Fruit fly (Drosophila melanogaster) whole organism, prepupa: ENCODE data around the gene CG15330.

ENCODE experiments used
- Blimp-1 ChIP-seq: fragments of 200-800 bp; sonication (Bioruptor generic); optimal IDR thresholded peaks from 3 replicates; lab custom pipeline; 2017; ENCODE audit warnings: missing biosample characterization, missing genetic modification characterization, mild to moderate bottlenecking, moderate library complexity, missing genetic modification reagents
- CG10669 ChIP-seq: fragments of 200-800 bp; sonication (Bioruptor generic); optimal IDR thresholded peaks from 3 replicates; lab custom pipeline; 2018; ENCODE audit warnings: missing biosample characterization, mild to moderate bottlenecking, missing genetic modification characterization, moderate library complexity
- CG11902 ChIP-seq: fragments of 200-800 bp; sonication (Bioruptor generic); optimal IDR thresholded peaks from 3 replicates; lab custom pipeline; 2016; ENCODE audit warnings: missing biosample characterization, missing genetic modification characterization
- CG15336 ChIP-seq: fragments of 200-800 bp; sonication (Bioruptor generic); IDR thresholded peaks from 2 replicates; pipeline ENCODE4 v1.3.6; 2022; ENCODE audit warnings: missing biosample characterization, missing genetic modification characterization
- CG16779 ChIP-seq: fragments of 200-800 bp; sonication (Bioruptor generic); optimal IDR thresholded peaks from 3 replicates; lab custom pipeline; 2017; ENCODE audit warnings: missing biosample characterization, mild to moderate bottlenecking, missing genetic modification characterization
- CG3032 ChIP-seq: fragments of 200-800 bp; optimal IDR thresholded peaks from 2 replicates; lab custom pipeline; 2019; ENCODE audit warnings: missing biosample characterization, mild to moderate bottlenecking, missing genetic modification characterization, moderate library complexity
- CG32006 ChIP-seq: fragments of 200-800 bp; sonication (Bioruptor generic); optimal IDR thresholded peaks from 3 replicates; lab custom pipeline; 2017; ENCODE audit warnings: missing biosample characterization, mild to moderate bottlenecking, missing genetic modification characterization
- CG6276 ChIP-seq: fragments of 200-800 bp; sonication (Bioruptor generic); optimal IDR thresholded peaks from 2 replicates; lab custom pipeline; 2017; ENCODE audit warnings: missing biosample characterization, mild to moderate bottlenecking, missing genetic modification characterization
- CG6792 ChIP-seq: fragments of 200-800 bp; sonication (Bioruptor generic); optimal IDR thresholded peaks from 3 replicates; lab custom pipeline; 2016; ENCODE audit warnings: missing biosample characterization, missing genetic modification characterization
- CG6854 ChIP-seq: fragments of 200-800 bp; sonication (Bioruptor generic); optimal IDR thresholded peaks from 2 replicates; lab custom pipeline; 2017; ENCODE audit warnings: missing biosample characterization, mild to moderate bottlenecking, missing genetic modification characterization
- CG7368 ChIP-seq: fragments of 200-800 bp; sonication (Bioruptor generic); optimal IDR thresholded peaks from 3 replicates; lab custom pipeline; 2016; ENCODE audit warnings: missing biosample characterization, missing genetic modification characterization
- CG8119 ChIP-seq: fragments of 200-800 bp; sonication (Bioruptor generic); IDR thresholded peaks from 3 replicates; pipeline ENCODE4 v1.3.6; 2022; ENCODE audit warnings: missing biosample characterization, missing genetic modification characterization
- CG8319 ChIP-seq: fragments of 200-800 bp; sonication (Bioruptor generic); optimal IDR thresholded peaks from 3 replicates; lab custom pipeline; 2016; ENCODE audit warnings: missing biosample characterization, missing genetic modification characterization
- CG8632 ChIP-seq: fragments of 200-800 bp; sonication (Bioruptor generic); optimal IDR thresholded peaks from 3 replicates; lab custom pipeline; 2016; ENCODE audit warnings: missing biosample characterization, missing genetic modification characterization
- CG9139 ChIP-seq: fragments of 200-800 bp; sonication (Bioruptor generic); optimal IDR thresholded peaks from 3 replicates; lab custom pipeline; 2017; ENCODE audit warnings: missing biosample characterization, mild to moderate bottlenecking, missing genetic modification characterization
- Eip78C ChIP-seq: fragments of 200-800 bp; sonication (Bioruptor generic); peaks from one replicate; lab custom pipeline; 2016; ENCODE audit warnings: missing biosample characterization, missing genetic modification characterization
- Eip93F ChIP-seq: fragments of 200-800 bp; sonication (Bioruptor generic); optimal IDR thresholded peaks from 2 replicates; lab custom pipeline; 2016; ENCODE audit warnings: missing biosample characterization, mild to moderate bottlenecking, missing genetic modification characterization
- Ets21C ChIP-seq: fragments of 200-800 bp; sonication (Bioruptor generic); optimal IDR thresholded peaks from 3 replicates; lab custom pipeline; 2016; ENCODE audit warnings: missing biosample characterization, missing genetic modification characterization
- Gug ChIP-seq: fragments of 200-800 bp; sonication (Bioruptor generic); IDR thresholded peaks from 2 replicates; pipeline ENCODE4 v1.3.6; 2022; ENCODE audit warnings: missing biosample characterization, missing genetic modification characterization
- Hr38 ChIP-seq: sonication (Bioruptor generic); optimal IDR thresholded peaks from 2 replicates; lab custom pipeline; 2016; ENCODE audit warnings: missing biosample characterization, missing genetic modification characterization
- Hr4 ChIP-seq: fragments of 200-800 bp; sonication (Bioruptor generic); optimal IDR thresholded peaks from 3 replicates; lab custom pipeline; 2016; ENCODE audit warnings: missing biosample characterization, missing genetic modification characterization
- Lpt ChIP-seq: fragments of 200-800 bp; sonication (Bioruptor generic); optimal IDR thresholded peaks from 3 replicates; lab custom pipeline; 2016; ENCODE audit warnings: missing biosample characterization, missing genetic modification characterization
- Sox102F ChIP-seq: fragments of 200-800 bp; sonication (Bioruptor generic); optimal IDR thresholded peaks from 2 replicates; lab custom pipeline; 2016; ENCODE audit warnings: missing biosample characterization, mild to moderate bottlenecking, missing genetic modification characterization
- Sox14 ChIP-seq: fragments of 200-800 bp; sonication (Bioruptor generic); optimal IDR thresholded peaks from 3 replicates; lab custom pipeline; 2016; ENCODE audit warnings: missing biosample characterization, missing genetic modification characterization
- Sox15 ChIP-seq: fragments of 200-800 bp; sonication (Bioruptor generic); optimal IDR thresholded peaks from 3 replicates; lab custom pipeline; 2016; ENCODE audit warnings: missing biosample characterization, missing genetic modification characterization
- achi ChIP-seq: fragments of 200-800 bp; sonication (Bioruptor generic); optimal IDR thresholded peaks from 3 replicates; lab custom pipeline; 2016; ENCODE audit warnings: missing biosample characterization, missing genetic modification characterization
- cyc ChIP-seq: fragments of 200-800 bp; sonication (Bioruptor generic); optimal IDR thresholded peaks from 3 replicates; lab custom pipeline; 2016; ENCODE audit warnings: missing biosample characterization, missing genetic modification characterization
- dsx ChIP-seq: fragments of 200-800 bp; optimal IDR thresholded peaks from 3 replicates; lab custom pipeline; 2019; ENCODE audit warnings: missing biosample characterization, mild to moderate bottlenecking, missing genetic modification characterization, moderate library complexity; ENCODE audit not compliant: poor library complexity, severe bottlenecking
- eg ChIP-seq: fragments of 200-800 bp; sonication (Bioruptor generic); IDR thresholded peaks from 3 replicates; pipeline ENCODE4 v1.3.6; 2022; ENCODE audit warnings: missing biosample characterization, missing genetic modification characterization
- esn ChIP-seq: fragments of 200-800 bp; sonication (Bioruptor generic); optimal IDR thresholded peaks from 2 replicates; lab custom pipeline; 2016; ENCODE audit warnings: missing biosample characterization, mild to moderate bottlenecking, missing genetic modification characterization, moderate library complexity
- fd59A ChIP-seq: fragments of 200-800 bp; sonication (Bioruptor generic); optimal IDR thresholded peaks from 2 replicates; lab custom pipeline; 2017; ENCODE audit warnings: missing biosample characterization, mild to moderate bottlenecking, missing genetic modification characterization, missing genetic modification reagents
- lz ChIP-seq: fragments of 200-800 bp; sonication (Bioruptor generic); optimal IDR thresholded peaks from 3 replicates; lab custom pipeline; 2016; ENCODE audit warnings: missing biosample characterization, missing genetic modification characterization
- net ChIP-seq: fragments of 200-800 bp; sonication (Bioruptor generic); optimal IDR thresholded peaks from 3 replicates; lab custom pipeline; 2016; ENCODE audit warnings: missing biosample characterization, missing genetic modification characterization
- pdm3 ChIP-seq: fragments of 200-800 bp; sonication (Bioruptor generic); optimal IDR thresholded peaks from 3 replicates; lab custom pipeline; 2016; ENCODE audit warnings: missing biosample characterization, missing genetic modification characterization
- spab ChIP-seq: fragments of 200-800 bp; sonication (Bioruptor generic); optimal IDR thresholded peaks from 2 replicates; lab custom pipeline; 2017; ENCODE audit warnings: missing biosample characterization, mild to moderate bottlenecking, missing genetic modification characterization, missing genetic modification reagents
- ss ChIP-seq, 2 experiments: fragments of 200-800 bp; sonication (Bioruptor generic); optimal IDR thresholded peaks; 2 replicates in 1 of 2; 3 replicates in 1 of 2; lab custom pipeline; 2017 to 2018; ENCODE audit warnings: mild to moderate bottlenecking in 2 of 2, missing biosample characterization in 2 of 2, missing genetic modification characterization in 2 of 2, moderate library complexity in 1 of 2
- svp ChIP-seq: fragments of 200-800 bp; sonication (Bioruptor generic); peaks from one replicate; lab custom pipeline; 2016; ENCODE audit warnings: missing biosample characterization, missing genetic modification characterization
- vri ChIP-seq: fragments of 200-800 bp; sonication (Bioruptor generic); optimal IDR thresholded peaks from 3 replicates; lab custom pipeline; 2016; ENCODE audit warnings: missing biosample characterization, mild to moderate bottlenecking, missing genetic modification characterization

Gene CG15330

DNA sequence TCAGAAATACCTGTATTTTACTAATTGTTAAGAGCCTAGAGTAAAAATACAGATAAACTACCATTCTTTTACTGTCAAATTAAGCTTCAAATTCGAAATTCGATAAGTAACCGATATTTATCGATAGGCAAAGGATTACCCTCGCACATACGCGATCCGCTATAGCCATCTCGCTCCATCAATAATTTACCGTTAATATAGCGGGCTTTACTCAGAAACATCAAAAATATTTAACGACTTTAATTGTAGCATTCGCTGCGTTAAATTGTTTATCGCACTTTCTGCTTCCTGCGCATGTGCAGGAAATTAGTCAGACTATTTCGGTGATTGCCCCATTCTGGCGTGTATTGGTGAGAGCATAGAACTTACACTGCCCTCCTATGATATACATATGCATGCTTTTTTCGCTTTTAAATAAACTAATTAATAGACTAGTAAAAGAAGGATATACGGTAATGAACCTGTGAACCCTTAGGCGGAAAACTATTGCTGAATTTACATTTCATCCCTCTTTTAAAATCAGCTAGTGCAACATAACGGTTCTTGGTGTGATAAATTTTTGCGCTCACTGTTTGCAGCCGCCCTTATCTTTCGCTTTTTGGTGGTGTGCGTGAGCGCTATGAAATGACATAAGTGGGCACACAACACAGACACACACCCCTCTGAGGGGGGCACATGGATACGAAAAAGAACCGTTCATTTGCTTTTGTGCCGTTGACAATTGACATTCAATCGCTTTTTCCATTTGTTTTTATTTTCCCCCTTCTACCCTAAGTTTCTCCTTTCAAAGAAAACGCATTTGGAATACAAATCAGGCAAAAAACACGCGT is 47.4 kb upstream of the CG15330 start, which contains the start of the genes dpr14 and spidey (continued):
- TF ChIP-seq ss (GFP tag; optimal IDR thresholded peaks at IDR 0.05; lab: Kevin White, UChicago) (peak; percentile 60 to 83), fd59A (GFP tag; lab: Kevin White, UChicago) (peak; percentile 65), eg (GFP tag; lab: Robert Waterston, UW) (peak; percentile 88), CG8632 (GFP tag; lab: Kevin White, UChicago) (peak; percentile 66), CG6792 (GFP tag; lab: Kevin White, UChicago) (peak; percentile 70), Ets21C (GFP tag; lab: Kevin White, UChicago) (peak; percentile 70), CG16779 (peak; percentile 54), vri (GFP tag; lab: Kevin White, UChicago) (peak; percentile 99), CG11902 (GFP tag; lab: Kevin White, UChicago) (peak; percentile 37), Gug (peak; percentile 81), Sox102F (GFP tag; lab: Kevin White, UChicago) (peak; percentile 83), pdm3 (GFP tag; lab: Kevin White, UChicago) (peak; percentile 86), Eip93F (peak; percentile 17)

DNA sequence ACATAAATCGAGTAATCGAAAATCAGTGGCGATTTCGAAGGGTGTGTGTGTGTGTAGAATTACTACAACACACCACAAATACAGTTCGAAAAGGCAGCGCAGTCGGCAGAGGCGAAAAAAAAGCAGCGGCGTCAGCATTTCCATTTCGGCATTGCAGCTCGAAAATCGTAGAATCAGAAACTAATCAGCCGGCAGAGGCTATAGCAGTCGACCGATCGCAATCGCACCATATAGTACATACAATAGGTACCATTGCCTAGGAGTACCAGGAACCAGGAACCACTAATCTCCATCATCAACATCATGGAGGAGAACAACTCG is 46.8 kb upstream of the CG15330 start:
- TF ChIP-seq cyc (GFP tag; lab: Kevin White, UChicago): no peak
- peak; percentile 88 for TF ChIP-seq vri (GFP tag; lab: Kevin White, UChicago)
- TF ChIP-seq, all 60 proteins: peak for 1

DNA sequence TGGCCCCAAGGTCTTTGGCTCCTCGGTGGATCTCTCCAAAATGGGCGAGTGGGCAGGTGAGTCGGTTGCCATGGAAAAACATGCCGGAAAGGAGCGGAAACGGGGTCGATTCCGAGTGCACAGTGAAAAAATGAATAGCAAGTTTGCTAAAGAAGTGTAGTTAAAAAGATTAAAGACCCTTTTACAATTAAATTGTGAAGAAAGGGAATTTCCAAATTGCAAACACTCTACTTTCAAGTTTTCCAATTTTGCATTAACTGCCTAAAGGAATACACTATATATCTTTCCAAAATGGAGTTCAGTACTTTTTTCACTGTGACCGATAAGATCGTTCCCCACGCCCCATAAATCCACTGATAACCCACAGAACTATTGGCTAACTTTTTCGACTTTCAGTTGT is 46.4 kb upstream of the CG15330 start:
- TF ChIP-seq Eip78C (GFP tag; lab: Kevin White, UChicago) (peak; percentile 23), CG15336 (GFP tag; lab: Robert Waterston, UW) (no peak)

dm6 chrX:7911983-7912630 is 43.8 kb upstream of the CG15330 start, which contains the start of gene snz:
Gene snz, plus strand, starts transcription at chrX:7912089.
- TF ChIP-seq esn (GFP tag; lab: Kevin White, UChicago) (peak; percentile 10), Eip78C (GFP tag; lab: Kevin White, UChicago) (peak; percentile 30), ss (GFP tag; optimal IDR thresholded peaks at IDR 0.05; lab: Kevin White, UChicago) (peak in 1 of 2 experiments; percentile 17), Lpt (no peak), achi (GFP tag; lab: Kevin White, UChicago) (peak; percentile 28), vri (GFP tag; lab: Kevin White, UChicago) (peak; percentile 0), CG7368 (GFP tag; lab: Kevin White, UChicago) (no peak), CG9139 (GFP tag; lab: Kevin White, UChicago) (peak; percentile 20), CG8319 (GFP tag; lab: Kevin White, UChicago) (no peak), svp (GFP tag; lab: Kevin White, UChicago) (peak; percentile 61)

- TF ChIP-seq cyc (GFP tag; lab: Kevin White, UChicago) (peak; percentile 81), CG6276 (GFP tag; lab: Kevin White, UChicago) (no peak), CG3032 (peak; percentile 64), CG8119 (no peak), CG10669 (GFP tag; lab: Kevin White, UChicago) (no peak), Sox15 (GFP tag; lab: Kevin White, UChicago) (peak; percentile 55), Gug (peak; percentile 59), Lpt (peak; percentile 27), Sox14 (GFP tag; lab: Kevin White, UChicago) (peak; percentile 73), CG6854 (GFP tag; lab: Kevin White, UChicago) (no peak), Blimp-1 (no peak), spab (GFP tag; lab: Kevin White, UChicago) (no peak), Hr38 (GFP tag; lab: Kevin White, UChicago) (peak; percentile 23), CG15336 (GFP tag; lab: Robert Waterston, UW) (peak; percentile 52; the same call in 1 of the 2 replicates), CG16779 (no peak), lz (GFP tag; lab: Kevin White, UChicago) (peak; percentile 80), CG8319 (GFP tag; lab: Kevin White, UChicago) (peak; percentile 45), Sox102F (GFP tag; lab: Kevin White, UChicago) (no peak), Hr4 (GFP tag; lab: Kevin White, UChicago) (no peak), fd59A (GFP tag; lab: Kevin White, UChicago) (peak; percentile 28), CG7368 (GFP tag; lab: Kevin White, UChicago) (peak; percentile 70), net (peak; percentile 55), dsx (GFP tag; lab: Kevin White, UChicago) (peak; percentile 25), CG8632 (GFP tag; lab: Kevin White, UChicago) (no peak), CG32006 (GFP tag; lab: Kevin White, UChicago) (no peak)
These were observed 35.7 kb upstream of the CG15330 start, which contains the start of the genes hdm and Ykt6 for dm6 chrX:7920081-7920688. Gene hdm, minus strand, starts transcription at chrX:7920131. Gene Ykt6, plus strand, starts transcription at chrX:7920409.
